Worm (Caenorhabditis elegans): Measurements from ENCODE around the gene popl-1.
A peak's percentile ranks its signal among the peaks of the same experiment; 100 is the strongest.

The popl-1 gene

ce11 chrIII:6382987-6383602, 47.6 kb downstream of the popl-1 start, which contains the start of gene let-716 (continued):
- TF ChIP-seq sdz-12 (GFP tag; optimal IDR thresholded peaks at IDR 0.05) (no peak), lin-29 (GFP tag; IDR thresholded peaks at IDR 0.05) (no peak), pha-4 (GFP tag; IDR thresholded peaks at IDR 0.05) (no peak), pha-4 (tag; optimal IDR thresholded peaks at IDR 0.05) (no peak), skn-1 (tag; optimal IDR thresholded peaks at IDR 0.05) (no peak), dmd-6 (GFP tag; IDR thresholded peaks at IDR 0.05) (no peak), Y48G9A.11 (GFP tag; IDR thresholded peaks at IDR 0.05) (no peak), F49E8.2 (tag; optimal IDR thresholded peaks at IDR 0.05; ENCODE audit: borderline replicate concordance) (no peak), ceh-44 (GFP tag; IDR thresholded peaks at IDR 0.05) (no peak), egl-27 (tag; optimal IDR thresholded peaks at IDR 0.05) (no peak), snpc-1.2 (GFP tag; IDR thresholded peaks at IDR 0.05) (no peak), ceh-20 (GFP tag; IDR thresholded peaks at IDR 0.05) (no peak), lin-38 (GFP tag; IDR thresholded peaks at IDR 0.05) (peak; percentile 39; the same call in 1 of the 2 replicates), Y5F2A.4 (GFP tag; optimal IDR thresholded peaks at IDR 0.05) (no peak), aha-1 (tag) (no peak), aly-2 (tag; optimal IDR thresholded peaks at IDR 0.05) (no peak), zfp-3 (GFP tag; conservative IDR thresholded peaks at IDR 0.05) (no peak), lir-3 (tag; optimal IDR thresholded peaks at IDR 0.05) (no peak), nhr-41 (GFP tag; IDR thresholded peaks at IDR 0.05) (no peak), F26F4.8 (GFP tag; conservative IDR thresholded peaks at IDR 0.05) (no peak), F37D6.2 (tag; optimal IDR thresholded peaks at IDR 0.05) (no peak), pqm-1 (tag; optimal IDR thresholded peaks at IDR 0.05) (no peak), arid-1 (GFP tag; conservative IDR thresholded peaks at IDR 0.05) (no peak), ZK337.2 (GFP tag; IDR thresholded peaks at IDR 0.05) (no peak), unc-39 (tag; optimal IDR thresholded peaks at IDR 0.05) (no peak), nhr-11 (tag; optimal IDR thresholded peaks at IDR 0.05) (no peak), zfp-2 (tag; optimal IDR thresholded peaks at IDR 0.05) (no peak), tra-1 (GFP tag; IDR thresholded peaks at IDR 0.05) (no peak), lin-39 (tag; optimal IDR thresholded peaks at IDR 0.05) (no peak), php-3 (GFP tag; IDR thresholded peaks at IDR 0.05) (no peak), ama-1 (optimal IDR thresholded peaks at IDR 0.05) (no peak), snpc-4 (tag; optimal IDR thresholded peaks at IDR 0.05) (no peak), nhr-237 (tag; optimal IDR thresholded peaks at IDR 0.05) (no peak), hmg-1.1 (GFP tag; IDR thresholded peaks at IDR 0.05) (0 out of 2 replicates have a peak, but pooled peaks have one; percentile 46), attf-4 (tag; optimal IDR thresholded peaks at IDR 0.05) (no peak), fos-1 (tag; optimal IDR thresholded peaks at IDR 0.05) (no peak), ctbp-1 (GFP tag; IDR thresholded peaks at IDR 0.05) (no peak), hif-1 (tag; optimal IDR thresholded peaks at IDR 0.05) (peak in 1 of 2 experiments; percentile 20), fkh-10 (GFP tag; optimal IDR thresholded peaks at IDR 0.05) (no peak), gei-8 (GFP tag; optimal IDR thresholded peaks at IDR 0.05) (no peak), lin-13 (GFP tag; optimal IDR thresholded peaks at IDR 0.05) (no peak), daf-8 (GFP tag; IDR thresholded peaks at IDR 0.05) (no peak), lin-15B (tag; optimal IDR thresholded peaks at IDR 0.05) (no peak), unc-62 (GFP tag; optimal IDR thresholded peaks at IDR 0.05 in 1 of 2) (peak in 1 of 2 experiments; percentile 14), unc-62 (tag; optimal IDR thresholded peaks at IDR 0.05) (no peak)

Data from whole organism, L4 larva.